Fruit fly (Drosophila melanogaster) whole organism, embryonic: ENCODE measurements around the gene aop.

ENCODE experiments used
- Blimp-1 ChIP-seq: fragments of 200-800 bp; sonication (Bioruptor generic); optimal IDR thresholded peaks from 3 replicates; lab custom pipeline; 2018; ENCODE audit warnings: missing biosample characterization, missing genetic modification characterization, mild to moderate bottlenecking, moderate library complexity, missing genetic modification reagents
- C15 ChIP-seq: fragments of 200-800 bp; sonication (Bioruptor generic); IDR thresholded peaks from 3 replicates; pipeline ENCODE4 v1.3.6; 2022; ENCODE audit warnings: missing biosample characterization, missing genetic modification characterization
- CG11456 ChIP-seq: fragments of 200-800 bp; sonication (Bioruptor generic); IDR thresholded peaks from 3 replicates; pipeline ENCODE4 v1.3.6; 2022; ENCODE audit warnings: missing biosample characterization, missing genetic modification characterization
- CG13123 ChIP-seq: fragments of 200-800 bp; sonication (Bioruptor generic); optimal IDR thresholded peaks from 2 replicates; lab custom pipeline; 2016; ENCODE audit warnings: missing biosample characterization, missing genetic modification characterization
- CG13424 ChIP-seq: fragments of 200-800 bp; sonication (Bioruptor generic); optimal IDR thresholded peaks from 2 replicates; lab custom pipeline; 2019; ENCODE audit warnings: missing biosample characterization, mild to moderate bottlenecking, missing genetic modification characterization, moderate library complexity
- CG13624 ChIP-seq: fragments of 200-800 bp; sonication (Bioruptor generic); optimal IDR thresholded peaks from 2 replicates; lab custom pipeline; 2016; ENCODE audit warnings: missing biosample characterization, missing genetic modification characterization
- CG14710 ChIP-seq: fragments of 200-800 bp; sonication (Bioruptor generic); optimal IDR thresholded peaks from 3 replicates; lab custom pipeline; 2019; ENCODE audit warnings: missing biosample characterization, mild to moderate bottlenecking, missing genetic modification characterization, moderate library complexity
- CG15696 ChIP-seq: fragments of 200-800 bp; sonication (Bioruptor generic); optimal IDR thresholded peaks from 2 replicates; lab custom pipeline; 2019; ENCODE audit warnings: missing biosample characterization, mild to moderate bottlenecking, missing genetic modification characterization, moderate library complexity
- CG1603 ChIP-seq: fragments of 200-800 bp; sonication (Bioruptor generic); optimal IDR thresholded peaks from 2 replicates; lab custom pipeline; 2019; ENCODE audit warnings: missing biosample characterization, mild to moderate bottlenecking, missing genetic modification characterization, moderate library complexity
- CG16779 ChIP-seq: fragments of 200-800 bp; sonication (Bioruptor generic); IDR thresholded peaks from 2 replicates; pipeline ENCODE4 v1.3.6; 2022; ENCODE audit warnings: missing biosample characterization, missing genetic modification characterization
- CG17829 ChIP-seq: fragments of 200-800 bp; optimal IDR thresholded peaks from 2 replicates; lab custom pipeline; 2019; ENCODE audit warnings: missing biosample characterization, mild to moderate bottlenecking, missing genetic modification characterization, moderate library complexity
- CG18011 ChIP-seq: fragments of 200-800 bp; sonication (Bioruptor generic); optimal IDR thresholded peaks from 2 replicates; lab custom pipeline; 2017; ENCODE audit warnings: missing biosample characterization, missing genetic modification characterization, mild to moderate bottlenecking, moderate library complexity, missing genotype
- CG18476 ChIP-seq: fragments of 200-800 bp; sonication (Bioruptor generic); optimal IDR thresholded peaks from 2 replicates; lab custom pipeline; 2016; ENCODE audit warnings: missing biosample characterization, mild to moderate bottlenecking, missing genetic modification characterization
- CG2199 ChIP-seq: fragments of 200-800 bp; sonication (Bioruptor generic); IDR thresholded peaks from 3 replicates; pipeline ENCODE4 v1.3.6; 2022; ENCODE audit warnings: missing biosample characterization, missing genetic modification characterization
- CG7357 ChIP-seq: fragments of 200-800 bp; sonication (Bioruptor generic); IDR thresholded peaks from 3 replicates; pipeline ENCODE4 v1.3.6; 2022; ENCODE audit warnings: missing biosample characterization, missing genetic modification characterization
- CG7556 ChIP-seq: fragments of 200-800 bp; sonication (Bioruptor generic); optimal IDR thresholded peaks from 2 replicates; lab custom pipeline; 2017; ENCODE audit warnings: missing biosample characterization, mild to moderate bottlenecking, missing genetic modification characterization
- CG7928 ChIP-seq: fragments of 200-800 bp; sonication (Bioruptor generic); optimal IDR thresholded peaks from 2 replicates; lab custom pipeline; 2017; ENCODE audit warnings: missing biosample characterization, mild to moderate bottlenecking, missing genetic modification characterization
- CG8765 ChIP-seq: fragments of 200-800 bp; sonication (Bioruptor generic); IDR thresholded peaks from 2 replicates; pipeline ENCODE4 v1.3.6; 2022; ENCODE audit warnings: missing biosample characterization, missing genetic modification characterization
- Chrac-16 ChIP-seq: fragments of 200-800 bp; sonication (Bioruptor generic); optimal IDR thresholded peaks from 3 replicates; lab custom pipeline; 2016; ENCODE audit warnings: missing biosample characterization, missing genetic modification characterization
- Doc2 ChIP-seq: fragments of 200-800 bp; sonication (Bioruptor generic); IDR thresholded peaks from 2 replicates; pipeline ENCODE4 v1.3.6; 2022; ENCODE audit warnings: missing biosample characterization, missing genetic modification characterization
- Eip74EF ChIP-seq, 2 experiments: fragments of 200-800 bp in 1 of 2; fragments of >200 bp in 1 of 2; sonication (Bioruptor generic) in 1 of 2; optimal IDR thresholded peaks; 2 replicates each; lab custom pipeline; 2017 to 2019; ENCODE audit warnings: missing biosample characterization in 2 of 2, missing genetic modification characterization in 2 of 2, mild to moderate bottlenecking in 1 of 2, moderate library complexity in 1 of 2
- Fer3 ChIP-seq: fragments of 200-800 bp; sonication (Bioruptor generic); optimal IDR thresholded peaks from 2 replicates; lab custom pipeline; 2018; ENCODE audit warnings: missing biosample characterization, mild to moderate bottlenecking, missing genetic modification characterization, moderate library complexity
- GATAe ChIP-seq: fragments of 200-800 bp; sonication (Bioruptor generic); conservative IDR thresholded peaks from 2 replicates; pipeline ENCODE4 v1.3.6; 2022; ENCODE audit warnings: missing biosample characterization, missing genetic modification characterization
- HLH3B ChIP-seq: fragments of 200-800 bp; sonication (Bioruptor generic); IDR thresholded peaks from 2 replicates; pipeline ENCODE4 v1.3.6; 2022; ENCODE audit warnings: missing biosample characterization, missing genetic modification characterization
- HLH4C ChIP-seq: fragments of 200-800 bp; sonication (Bioruptor generic); IDR thresholded peaks from 3 replicates; pipeline ENCODE4 v1.3.6; 2022; ENCODE audit warnings: missing biosample characterization, missing genetic modification characterization; ENCODE audit not compliant: partially characterized antibody
- Hmx ChIP-seq: fragments of 200-800 bp; sonication (Bioruptor generic); optimal IDR thresholded peaks from 2 replicates; lab custom pipeline; 2016; ENCODE audit warnings: missing biosample characterization, missing genetic modification characterization
- MESR4 ChIP-seq: fragments of 200-800 bp; sonication (Bioruptor generic); optimal IDR thresholded peaks from 2 replicates; lab custom pipeline; 2018; ENCODE audit warnings: missing biosample characterization, mild to moderate bottlenecking, missing genetic modification characterization, moderate library complexity
- MTF-1 ChIP-seq: fragments of 200-800 bp; sonication (Bioruptor generic); optimal IDR thresholded peaks from 2 replicates; lab custom pipeline; 2018; ENCODE audit warnings: missing biosample characterization, mild to moderate bottlenecking, missing genetic modification characterization, borderline replicate concordance
- Nf-YA ChIP-seq: fragments of 200-800 bp; sonication (Bioruptor generic); IDR thresholded peaks from 2 replicates; pipeline ENCODE4 v1.3.6; 2022; ENCODE audit warnings: missing biosample characterization, missing genetic modification characterization
- Pdp1 ChIP-seq, 2 experiments: fragments of 200-800 bp; sonication (Bioruptor generic); optimal IDR thresholded peaks; 3 replicates each; lab custom pipeline; 2016; ENCODE audit warnings: missing biosample characterization in 2 of 2, missing genetic modification characterization in 2 of 2, mild to moderate bottlenecking in 1 of 2, moderate library complexity in 1 of 2
- Six4 ChIP-seq: fragments of 200-800 bp; sonication (Bioruptor generic); optimal IDR thresholded peaks from 2 replicates; lab custom pipeline; 2016; ENCODE audit warnings: missing biosample characterization, missing genetic modification characterization
- Ssrp ChIP-seq: fragments of 200-800 bp; sonication (Bioruptor generic); optimal IDR thresholded peaks from 2 replicates; lab custom pipeline; 2018; ENCODE audit warnings: missing biosample characterization, mild to moderate bottlenecking, missing genetic modification characterization, moderate library complexity
- br ChIP-seq: fragments of >200 bp; optimal IDR thresholded peaks from 2 replicates; lab custom pipeline; 2017
- btn ChIP-seq: fragments of 200-800 bp; sonication (Bioruptor generic); optimal IDR thresholded peaks from 2 replicates; lab custom pipeline; 2016; ENCODE audit warnings: missing biosample characterization, missing genetic modification characterization
- cg ChIP-seq: fragments of 200-800 bp; sonication (Bioruptor generic); optimal IDR thresholded peaks from 3 replicates; lab custom pipeline; 2019; ENCODE audit warnings: missing biosample characterization, mild to moderate bottlenecking, missing genetic modification characterization, moderate library complexity
- chm ChIP-seq: fragments of 200-800 bp; sonication (Bioruptor generic); IDR thresholded peaks from 2 replicates; pipeline ENCODE4 v1.3.6; 2022; ENCODE audit warnings: missing biosample characterization, missing genetic modification characterization
- crp ChIP-seq, 2 experiments: fragments of 200-800 bp; sonication (Bioruptor generic); optimal IDR thresholded peaks; 2 replicates in 1 of 2; 3 replicates in 1 of 2; lab custom pipeline; 2017; ENCODE audit warnings: missing biosample characterization in 2 of 2, missing genetic modification characterization in 2 of 2, mild to moderate bottlenecking in 1 of 2, moderate library complexity in 1 of 2
- eyg ChIP-seq: fragments of 200-800 bp; sonication (Bioruptor generic); optimal IDR thresholded peaks from 3 replicates; lab custom pipeline; 2016; ENCODE audit warnings: missing biosample characterization, missing genetic modification characterization
- ftz-f1 ChIP-seq: fragments of 200-800 bp; sonication (Bioruptor generic); optimal IDR thresholded peaks from 2 replicates; lab custom pipeline; 2016; ENCODE audit warnings: missing biosample characterization, missing genetic modification characterization
- kah ChIP-seq: fragments of 200-800 bp; sonication (Bioruptor generic); optimal IDR thresholded peaks from 2 replicates; lab custom pipeline; 2018; ENCODE audit warnings: missing biosample characterization, mild to moderate bottlenecking, missing genetic modification characterization
- mld ChIP-seq: fragments of 200-800 bp; sonication (Bioruptor generic); IDR thresholded peaks from 3 replicates; pipeline ENCODE4 v1.3.6; 2022; ENCODE audit warnings: missing biosample characterization, missing genetic modification characterization; ENCODE audit not compliant: partially characterized antibody
- nau ChIP-seq: fragments of 200-800 bp; sonication (Bioruptor generic); optimal IDR thresholded peaks from 3 replicates; lab custom pipeline; 2017; ENCODE audit warnings: missing biosample characterization, mild to moderate bottlenecking, missing genetic modification characterization, missing genetic modification reagents
- nerfin-2 ChIP-seq: fragments of 200-800 bp; sonication (Bioruptor generic); IDR thresholded peaks from 2 replicates; pipeline ENCODE4 v1.3.6; 2022; ENCODE audit warnings: missing biosample characterization, missing genetic modification characterization; ENCODE audit not compliant: partially characterized antibody
- org-1 ChIP-seq: fragments of 200-800 bp; sonication (Bioruptor generic); optimal IDR thresholded peaks from 2 replicates; lab custom pipeline; 2017; ENCODE audit warnings: missing biosample characterization, missing genetic modification characterization
- salm ChIP-seq: fragments of 200-800 bp; sonication (Bioruptor generic); optimal IDR thresholded peaks from 2 replicates; lab custom pipeline; 2018; ENCODE audit warnings: missing biosample characterization, mild to moderate bottlenecking, missing genetic modification characterization
- sob ChIP-seq: fragments of 200-800 bp; sonication (Bioruptor generic); IDR thresholded peaks from 2 replicates; pipeline ENCODE4 v1.3.6; 2022; ENCODE audit warnings: missing biosample characterization, missing genetic modification characterization
- sr ChIP-seq: fragments of 200-800 bp; sonication (Bioruptor generic); IDR thresholded peaks from 3 replicates; pipeline ENCODE4 v1.3.6; 2022; ENCODE audit warnings: missing biosample characterization, missing genetic modification characterization
- tna ChIP-seq: fragments of 200-800 bp; sonication (Bioruptor generic); IDR thresholded peaks from 2 replicates; pipeline ENCODE4 v1.3.6; 2022; ENCODE audit warnings: missing biosample characterization, missing genetic modification characterization; ENCODE audit not compliant: partially characterized antibody
- zen2 ChIP-seq: fragments of 200-800 bp; sonication (Bioruptor generic); IDR thresholded peaks from 3 replicates; pipeline ENCODE4 v1.3.6; 2022; ENCODE audit warnings: missing biosample characterization, missing genetic modification characterization; ENCODE audit not compliant: partially characterized antibody

aop gene

DNA sequence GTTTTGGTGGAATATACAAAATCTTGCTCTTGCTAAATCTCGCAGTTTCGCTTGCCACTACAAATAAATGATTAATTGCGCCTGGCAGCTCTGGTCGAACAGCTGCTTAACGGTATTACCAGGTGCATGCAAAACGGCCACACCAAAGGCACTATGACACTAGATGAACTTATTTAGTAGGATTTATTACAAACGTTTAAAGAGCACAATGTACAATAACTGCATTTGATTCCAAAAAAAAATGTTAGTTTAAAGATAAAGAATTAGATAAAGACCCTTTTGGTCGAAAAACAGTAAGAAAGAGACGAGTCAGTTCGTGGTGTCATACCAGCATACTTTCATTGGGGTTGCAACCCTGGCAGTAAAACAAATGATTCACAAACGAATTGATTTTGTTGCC lies 31.3 kb downstream of the aop start, which contains the start of the genes CG11723 and Tbcd (continued):
- peak; percentile 70; the same call in 1 of the 2 replicates for TF ChIP-seq CG16779 (GFP tag; lab: Robert Waterston, UW)
- TF ChIP-seq CG1603 (tag; lab: Kevin White, UChicago): peak; percentile 85
- peak; percentile 84 for TF ChIP-seq CG13624 (GFP tag; lab: Kevin White, UChicago)
- TF ChIP-seq ftz-f1: peak; percentile 12
- peak; percentile 91 for TF ChIP-seq CG8765 (GFP tag; lab: Robert Waterston, UW)
- TF ChIP-seq nerfin-2: 0 out of 2 replicates have a peak, but pooled peaks have one; percentile 13
- no peak for TF ChIP-seq Eip74EF (GFP tag; optimal IDR thresholded peaks at IDR 0.05; lab: Kevin White, UChicago)
- TF ChIP-seq CG18011 (GFP tag; lab: Kevin White, UChicago): peak; percentile 84
- TF ChIP-seq HLH4C (GFP tag; lab: Robert Waterston, UW): no peak
- peak; percentile 82 for TF ChIP-seq CG15696 (tag; lab: Kevin White, UChicago)
- no peak for TF ChIP-seq Blimp-1
- TF ChIP-seq HLH3B (GFP tag; lab: Robert Waterston, UW): peak; percentile 93
- peak; percentile 87 for TF ChIP-seq Ssrp (tag; lab: Kevin White, UChicago)
- peak; percentile 90 for TF ChIP-seq Fer3 (tag; lab: Kevin White, UChicago)
- TF ChIP-seq MESR4: peak; percentile 56
- TF ChIP-seq CG14710 (tag; lab: Kevin White, UChicago): peak; percentile 89
- TF ChIP-seq CG17829 (tag; lab: Kevin White, UChicago): peak; percentile 90
- TF ChIP-seq CG13424: peak; percentile 92
- TF ChIP-seq CG11456 (GFP tag; lab: Robert Waterston, UW): peak; percentile 94
- peak; percentile 85 for TF ChIP-seq CG18476 (GFP tag; lab: Kevin White, UChicago)
- no peak; the same call in 1 of the 2 replicates for TF ChIP-seq GATAe
- peak; percentile 86 for TF ChIP-seq C15 (GFP tag; lab: Robert Waterston, UW)
- TF ChIP-seq org-1 (GFP tag; lab: Kevin White, UChicago): peak; percentile 68
- peak; percentile 80 for TF ChIP-seq salm (tag; lab: Kevin White, UChicago)
- peak; percentile 80 for TF ChIP-seq Nf-YA (GFP tag; lab: Robert Waterston, UW)
- TF ChIP-seq CG7556: peak; percentile 82
- peak; percentile 81 for TF ChIP-seq eyg (GFP tag; lab: Kevin White, UChicago)
- peak; percentile 87; the same call in 2 of the 3 replicates for TF ChIP-seq CG2199 (GFP tag; lab: Robert Waterston, UW)
- TF ChIP-seq CG13123 (GFP tag; lab: Kevin White, UChicago): peak; percentile 76
- TF ChIP-seq MTF-1 (GFP tag; lab: Kevin White, UChicago): peak; percentile 55
- TF ChIP-seq Hmx (GFP tag; lab: Kevin White, UChicago): no peak
- peak; percentile 91 for TF ChIP-seq chm (GFP tag; lab: Robert Waterston, UW)
- TF ChIP-seq btn (GFP tag; lab: Kevin White, UChicago): peak; percentile 49
- peak; percentile 54; the same call in 1 of the 2 replicates for TF ChIP-seq Doc2 (GFP tag; lab: Robert Waterston, UW)
- TF ChIP-seq br (lab: Kevin White, UChicago): no peak
- TF ChIP-seq cg: no peak
- peak; percentile 84 for TF ChIP-seq CG7357 (GFP tag; lab: Robert Waterston, UW)
- no peak for TF ChIP-seq nau (GFP tag; lab: Kevin White, UChicago)
- peak; percentile 79 to 92 for TF ChIP-seq crp (GFP tag; optimal IDR thresholded peaks at IDR 0.05; lab: Kevin White, UChicago)
- TF ChIP-seq Six4: peak; percentile 68
- TF ChIP-seq kah (GFP tag; lab: Kevin White, UChicago): peak; percentile 30
- TF ChIP-seq Pdp1 (GFP tag; optimal IDR thresholded peaks at IDR 0.05; lab: Kevin White, UChicago): peak in 1 of 2 experiments; percentile 87
- no peak for TF ChIP-seq zen2 (GFP tag; lab: Robert Waterston, UW)
- TF ChIP-seq sr (GFP tag; lab: Robert Waterston, UW): peak; percentile 66; the same call in 2 of the 3 replicates
- TF ChIP-seq tna (GFP tag; lab: Robert Waterston, UW): no peak
- peak; percentile 88 for TF ChIP-seq Chrac-16 (GFP tag; lab: Kevin White, UChicago)
- no peak for TF ChIP-seq mld (GFP tag; lab: Robert Waterston, UW)
- peak; percentile 66 for TF ChIP-seq CG7928 (GFP tag; lab: Kevin White, UChicago)
- TF ChIP-seq sob (GFP tag; lab: Robert Waterston, UW): peak; percentile 92
